Fruit fly (Drosophila melanogaster): ENCODE results near the gene mael.

Gene mael

DNA sequence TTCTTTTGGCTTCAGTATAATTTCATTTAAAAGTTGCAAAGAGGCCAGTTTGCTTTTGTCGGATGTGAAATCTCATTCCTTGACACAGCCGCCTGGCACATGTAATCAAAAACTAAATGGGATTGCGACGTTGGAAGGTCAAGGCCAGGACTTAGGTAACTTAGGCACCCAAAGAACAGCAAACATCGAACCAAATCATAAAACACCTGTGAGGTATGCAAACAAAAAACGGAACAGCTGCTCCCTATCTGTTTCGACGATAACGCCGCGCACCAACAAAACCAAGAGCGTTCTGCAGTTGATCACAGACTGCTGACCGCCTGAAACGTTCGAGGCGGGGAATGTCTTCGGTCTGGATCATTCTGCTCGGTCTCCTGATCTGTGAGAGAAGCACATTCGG lies 21.9 kb upstream of the mael start, which contains the start of gene CG45116:
Gene CG45116, plus strand, starts transcription at position 301 of the 400 bp plus-strand sequence.
- TF ChIP-seq N (GFP tag; optimal IDR thresholded peaks at IDR 0.05) (no peak), rgr (GFP tag; optimal IDR thresholded peaks at IDR 0.05) (no peak), Mio (GFP tag; optimal IDR thresholded peaks at IDR 0.05) (no peak), brk (GFP tag; optimal IDR thresholded peaks at IDR 0.05) (no peak), usp (GFP tag; optimal IDR thresholded peaks at IDR 0.05) (no peak)

DNA sequence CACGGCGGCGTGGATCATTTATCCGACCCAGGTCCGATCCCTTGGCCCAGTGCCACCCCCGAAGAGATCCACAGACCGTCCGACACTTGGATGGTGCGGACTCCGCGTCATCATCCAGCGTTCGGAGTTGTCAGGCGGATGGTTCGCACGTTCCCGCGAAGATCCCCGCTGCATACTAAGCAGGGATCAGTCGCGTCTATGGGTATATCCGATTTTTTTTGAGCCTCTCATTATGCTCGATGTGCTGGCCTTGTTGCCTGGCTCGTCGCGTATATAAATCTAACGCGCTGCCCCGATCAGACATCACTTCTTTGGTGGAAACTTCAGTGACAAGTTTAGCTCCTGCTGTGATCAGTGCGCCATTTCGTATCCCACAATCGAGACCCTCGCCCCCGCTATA lies 9.1 kb upstream of the mael start, which contains the start of gene CG11370:
Gene CG11370, plus strand, starts transcription at position 301 of the 400 bp plus-strand sequence.
- no peak for TF ChIP-seq HLH106 (tag; optimal IDR thresholded peaks at IDR 0.05)
- no peak for TF ChIP-seq GATAd (GFP tag; optimal IDR thresholded peaks at IDR 0.05)
- TF ChIP-seq tai (GFP tag; optimal IDR thresholded peaks at IDR 0.05), result no peak
- no peak for TF ChIP-seq pan (optimal IDR thresholded peaks at IDR 0.05)
- TF ChIP-seq Mio (GFP tag; optimal IDR thresholded peaks at IDR 0.05), result no peak
- no peak for TF ChIP-seq fru (GFP tag; optimal IDR thresholded peaks at IDR 0.05)
- no peak for TF ChIP-seq lola (GFP tag; optimal IDR thresholded peaks at IDR 0.05)
- TF ChIP-seq sv (GFP tag; optimal IDR thresholded peaks at IDR 0.05), result no peak
- TF ChIP-seq brk (GFP tag; optimal IDR thresholded peaks at IDR 0.05), result no peak
- TF ChIP-seq dsf (GFP tag; optimal IDR thresholded peaks at IDR 0.05; ENCODE audit: borderline replicate concordance), result no peak
- no peak for TF ChIP-seq psq (GFP tag; optimal IDR thresholded peaks at IDR 0.05)

DNA sequence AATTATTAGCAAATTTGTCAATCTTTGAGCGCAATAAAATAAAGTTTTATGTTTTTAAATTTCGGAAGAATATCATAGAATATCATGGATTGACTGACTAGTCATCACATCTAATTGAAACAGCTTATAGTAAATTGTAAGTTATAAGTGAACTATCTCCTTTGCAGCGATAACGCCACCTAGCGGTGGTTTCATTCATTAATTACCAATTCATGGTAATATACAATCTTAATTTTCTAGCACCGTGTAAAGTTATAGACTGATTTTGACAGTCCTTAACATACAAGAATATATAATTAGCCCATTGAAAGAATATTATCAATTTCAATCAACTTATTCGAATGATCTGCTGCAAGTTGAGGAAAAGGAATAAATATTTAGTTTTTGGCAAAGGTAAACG lies 7.4 kb upstream of the mael start:
- TF ChIP-seq Dif (GFP tag; optimal IDR thresholded peaks at IDR 0.05; ENCODE audit: partially characterized antibody) (no peak), ey (GFP tag; optimal IDR thresholded peaks at IDR 0.05) (no peak)

DNA sequence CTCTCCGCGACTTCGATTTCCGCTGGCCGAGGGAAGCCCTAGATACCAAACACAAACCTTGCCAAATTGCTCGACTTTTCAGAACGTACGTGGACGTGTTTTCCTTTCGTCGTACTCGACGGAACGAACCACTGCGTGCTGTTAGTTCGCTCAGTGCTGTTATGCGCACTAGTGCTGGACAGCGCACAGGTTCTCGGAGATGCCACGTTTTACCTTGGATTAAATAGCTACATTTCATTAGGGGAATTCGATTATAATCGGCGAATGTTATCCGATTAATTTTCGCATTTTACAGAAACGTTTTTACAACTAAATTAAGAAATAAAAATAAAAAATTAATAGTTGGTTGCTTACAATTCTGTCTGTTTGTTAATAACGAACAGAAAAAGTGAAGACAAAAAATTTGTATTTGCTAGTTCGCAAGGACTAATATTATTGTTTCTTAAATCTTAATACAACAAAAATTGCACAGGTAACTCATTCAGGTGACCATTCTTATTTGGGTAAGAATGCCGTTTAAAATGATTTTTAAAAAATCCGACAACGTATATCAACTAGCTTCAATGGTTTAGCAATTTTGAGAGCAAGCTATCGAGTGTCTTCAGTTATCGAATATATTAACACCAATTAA lies 3.8 kb upstream of the mael start, which contains the start of the genes ArfGAP3 and CG32452:
Gene ArfGAP3, minus strand, starts transcription at position 441 of the 631 bp plus-strand sequence.
Gene CG32452, plus strand, starts transcription at position 592 of the 631 bp plus-strand sequence.
- no peak for TF ChIP-seq Hnf4 (GFP tag; optimal IDR thresholded peaks at IDR 0.05)
- TF ChIP-seq h (GFP tag; optimal IDR thresholded peaks at IDR 0.05), result peak; percentile 70
- TF ChIP-seq rgr (GFP tag; optimal IDR thresholded peaks at IDR 0.05), result peak; percentile 67
- TF ChIP-seq CG32264 (GFP tag; optimal IDR thresholded peaks at IDR 0.05), result no peak
- peak; percentile 77 for TF ChIP-seq HLH106 (tag; optimal IDR thresholded peaks at IDR 0.05)
- peak; percentile 26 for TF ChIP-seq OdsH (GFP tag; optimal IDR thresholded peaks at IDR 0.05)
- peak; percentile 68 for TF ChIP-seq Jra (GFP tag; optimal IDR thresholded peaks at IDR 0.05)
- peak; percentile 66 for TF ChIP-seq fru (GFP tag; optimal IDR thresholded peaks at IDR 0.05)
- peak; percentile 62 for TF ChIP-seq sv (GFP tag; optimal IDR thresholded peaks at IDR 0.05)
- no peak for TF ChIP-seq Rel (GFP tag; optimal IDR thresholded peaks at IDR 0.05)
- peak; percentile 9 for TF ChIP-seq Rel (tag; optimal IDR thresholded peaks at IDR 0.05)
- no peak for TF ChIP-seq sage (GFP tag; optimal IDR thresholded peaks at IDR 0.05)
- no peak for TF ChIP-seq br (GFP tag; optimal IDR thresholded peaks at IDR 0.05)
- TF ChIP-seq Dfd (GFP tag; optimal IDR thresholded peaks at IDR 0.05), result no peak
- TF ChIP-seq dsf (GFP tag; optimal IDR thresholded peaks at IDR 0.05; ENCODE audit: borderline replicate concordance), result no peak
- TF ChIP-seq CrebA (GFP tag; optimal IDR thresholded peaks at IDR 0.05; ENCODE audit: borderline replicate concordance), result no peak
- TF ChIP-seq CG9705 (GFP tag; optimal IDR thresholded peaks at IDR 0.05), result peak; percentile 62
- no peak for TF ChIP-seq Vsx2 (GFP tag; optimal IDR thresholded peaks at IDR 0.05; ENCODE audit: partially characterized antibody)
- peak; percentile 73 for TF ChIP-seq ey (GFP tag; optimal IDR thresholded peaks at IDR 0.05)
- peak; percentile 50 for TF ChIP-seq psq (GFP tag; optimal IDR thresholded peaks at IDR 0.05)
- peak; percentile 74 for TF ChIP-seq Myc (optimal IDR thresholded peaks at IDR 0.05)
- TF ChIP-seq Sp1 (GFP tag; optimal IDR thresholded peaks at IDR 0.05), result peak; percentile 68
- TF ChIP-seq tai (GFP tag; optimal IDR thresholded peaks at IDR 0.05), result no peak
- peak in 1 of 2 experiments; percentile 79 for TF ChIP-seq foxo (GFP tag; optimal IDR thresholded peaks at IDR 0.05)
- no peak for TF ChIP-seq jim (GFP tag; optimal IDR thresholded peaks at IDR 0.05)
- no peak for TF ChIP-seq Mio (GFP tag; optimal IDR thresholded peaks at IDR 0.05)
- TF ChIP-seq GATAd (GFP tag; optimal IDR thresholded peaks at IDR 0.05), result peak; percentile 63
- no peak for TF ChIP-seq dl (GFP tag; optimal IDR thresholded peaks at IDR 0.05; ENCODE audit: insufficient read depth in 1 of 2, partially characterized antibody in 2 of 2)
- TF ChIP-seq woc (GFP tag; optimal IDR thresholded peaks at IDR 0.05), result peak; percentile 75
- TF ChIP-seq dmrt93B (GFP tag; optimal IDR thresholded peaks at IDR 0.05), result peak; percentile 38
- TF ChIP-seq pan (optimal IDR thresholded peaks at IDR 0.05), result no peak
- TF ChIP-seq Hr83 (GFP tag; optimal IDR thresholded peaks at IDR 0.05; ENCODE audit: poor library complexity, severe bottlenecking), result peak; percentile 74
- no peak for TF ChIP-seq Dif (GFP tag; optimal IDR thresholded peaks at IDR 0.05; ENCODE audit: partially characterized antibody)
